Fruit fly (Drosophila melanogaster) whole organism, prepupa: ENCODE measurements around the gene Nmd3.

Experiments
- Blimp-1 ChIP-seq: fragments of 200-800 bp; sonication (Bioruptor generic); optimal IDR thresholded peaks from 3 replicates; lab custom pipeline; 2017; ENCODE audit warnings: missing biosample characterization, missing genetic modification characterization, mild to moderate bottlenecking, moderate library complexity, missing genetic modification reagents
- CG15336 ChIP-seq: fragments of 200-800 bp; sonication (Bioruptor generic); IDR thresholded peaks from 2 replicates; pipeline ENCODE4 v1.3.6; 2022; ENCODE audit warnings: missing biosample characterization, missing genetic modification characterization
- CG1621 ChIP-seq: fragments of 200-800 bp; sonication (Bioruptor generic); optimal IDR thresholded peaks from 3 replicates; lab custom pipeline; 2018; ENCODE audit warnings: missing biosample characterization, mild to moderate bottlenecking, missing genetic modification characterization
- CG16779 ChIP-seq: fragments of 200-800 bp; sonication (Bioruptor generic); optimal IDR thresholded peaks from 3 replicates; lab custom pipeline; 2017; ENCODE audit warnings: missing biosample characterization, mild to moderate bottlenecking, missing genetic modification characterization
- CG3032 ChIP-seq: fragments of 200-800 bp; optimal IDR thresholded peaks from 2 replicates; lab custom pipeline; 2019; ENCODE audit warnings: missing biosample characterization, mild to moderate bottlenecking, missing genetic modification characterization, moderate library complexity
- CG31627 ChIP-seq: fragments of 200-800 bp; sonication (Bioruptor generic); optimal IDR thresholded peaks from 3 replicates; lab custom pipeline; 2016; ENCODE audit warnings: missing biosample characterization, missing genetic modification characterization
- CG34406 ChIP-seq: fragments of 200-800 bp; sonication (Bioruptor generic); optimal IDR thresholded peaks from 3 replicates; lab custom pipeline; 2016; ENCODE audit warnings: missing biosample characterization, missing genetic modification characterization
- CG3919 ChIP-seq: fragments of 200-800 bp; sonication (Bioruptor generic); optimal IDR thresholded peaks from 3 replicates; lab custom pipeline; 2016; ENCODE audit warnings: missing biosample characterization, missing genetic modification characterization
- CG4318 ChIP-seq: fragments of 200-800 bp; sonication (Bioruptor generic); optimal IDR thresholded peaks from 3 replicates; lab custom pipeline; 2017; ENCODE audit warnings: missing biosample characterization, mild to moderate bottlenecking, missing genetic modification characterization
- CG6792 ChIP-seq: fragments of 200-800 bp; sonication (Bioruptor generic); optimal IDR thresholded peaks from 3 replicates; lab custom pipeline; 2016; ENCODE audit warnings: missing biosample characterization, missing genetic modification characterization
- CG7368 ChIP-seq: fragments of 200-800 bp; sonication (Bioruptor generic); optimal IDR thresholded peaks from 3 replicates; lab custom pipeline; 2016; ENCODE audit warnings: missing biosample characterization, missing genetic modification characterization
- CG8119 ChIP-seq: fragments of 200-800 bp; sonication (Bioruptor generic); IDR thresholded peaks from 3 replicates; pipeline ENCODE4 v1.3.6; 2022; ENCODE audit warnings: missing biosample characterization, missing genetic modification characterization
- CG8319 ChIP-seq: fragments of 200-800 bp; sonication (Bioruptor generic); optimal IDR thresholded peaks from 3 replicates; lab custom pipeline; 2016; ENCODE audit warnings: missing biosample characterization, missing genetic modification characterization
- CG9139 ChIP-seq: fragments of 200-800 bp; sonication (Bioruptor generic); optimal IDR thresholded peaks from 3 replicates; lab custom pipeline; 2017; ENCODE audit warnings: missing biosample characterization, mild to moderate bottlenecking, missing genetic modification characterization
- Eip75B ChIP-seq: fragments of 200-800 bp; sonication (Bioruptor generic); optimal IDR thresholded peaks from 3 replicates; lab custom pipeline; 2016; ENCODE audit warnings: missing biosample characterization, missing genetic modification characterization
- Eip78C ChIP-seq: fragments of 200-800 bp; sonication (Bioruptor generic); peaks from one replicate; lab custom pipeline; 2016; ENCODE audit warnings: missing biosample characterization, missing genetic modification characterization
- Eip93F ChIP-seq: fragments of 200-800 bp; sonication (Bioruptor generic); optimal IDR thresholded peaks from 2 replicates; lab custom pipeline; 2016; ENCODE audit warnings: missing biosample characterization, mild to moderate bottlenecking, missing genetic modification characterization
- Ets21C ChIP-seq: fragments of 200-800 bp; sonication (Bioruptor generic); optimal IDR thresholded peaks from 3 replicates; lab custom pipeline; 2016; ENCODE audit warnings: missing biosample characterization, missing genetic modification characterization
- Ets96B ChIP-seq: fragments of 200-800 bp; optimal IDR thresholded peaks from 2 replicates; lab custom pipeline; 2019; ENCODE audit warnings: missing biosample characterization, mild to moderate bottlenecking, missing genetic modification characterization, moderate library complexity
- Gug ChIP-seq: fragments of 200-800 bp; sonication (Bioruptor generic); IDR thresholded peaks from 2 replicates; pipeline ENCODE4 v1.3.6; 2022; ENCODE audit warnings: missing biosample characterization, missing genetic modification characterization
- Hr38 ChIP-seq: sonication (Bioruptor generic); optimal IDR thresholded peaks from 2 replicates; lab custom pipeline; 2016; ENCODE audit warnings: missing biosample characterization, missing genetic modification characterization
- Hr39 ChIP-seq: fragments of 200-800 bp; sonication (Bioruptor generic); optimal IDR thresholded peaks from 2 replicates; lab custom pipeline; 2016; ENCODE audit warnings: missing biosample characterization, missing genetic modification characterization
- Hr4 ChIP-seq: fragments of 200-800 bp; sonication (Bioruptor generic); optimal IDR thresholded peaks from 3 replicates; lab custom pipeline; 2016; ENCODE audit warnings: missing biosample characterization, missing genetic modification characterization
- Sox102F ChIP-seq: fragments of 200-800 bp; sonication (Bioruptor generic); optimal IDR thresholded peaks from 2 replicates; lab custom pipeline; 2016; ENCODE audit warnings: missing biosample characterization, mild to moderate bottlenecking, missing genetic modification characterization
- Sox14 ChIP-seq: fragments of 200-800 bp; sonication (Bioruptor generic); optimal IDR thresholded peaks from 3 replicates; lab custom pipeline; 2016; ENCODE audit warnings: missing biosample characterization, missing genetic modification characterization
- acj6 ChIP-seq: fragments of 200-800 bp; sonication (Bioruptor generic); optimal IDR thresholded peaks from 3 replicates; lab custom pipeline; 2016; ENCODE audit warnings: missing biosample characterization, missing genetic modification characterization
- cyc ChIP-seq: fragments of 200-800 bp; sonication (Bioruptor generic); optimal IDR thresholded peaks from 3 replicates; lab custom pipeline; 2016; ENCODE audit warnings: missing biosample characterization, missing genetic modification characterization
- dac ChIP-seq: fragments of 200-800 bp; sonication (Bioruptor generic); optimal IDR thresholded peaks from 2 replicates; lab custom pipeline; 2017; ENCODE audit warnings: missing biosample characterization, mild to moderate bottlenecking, missing genetic modification characterization
- dsx ChIP-seq: fragments of 200-800 bp; optimal IDR thresholded peaks from 3 replicates; lab custom pipeline; 2019; ENCODE audit warnings: missing biosample characterization, mild to moderate bottlenecking, missing genetic modification characterization, moderate library complexity; ENCODE audit not compliant: poor library complexity, severe bottlenecking
- eg ChIP-seq: fragments of 200-800 bp; sonication (Bioruptor generic); IDR thresholded peaks from 3 replicates; pipeline ENCODE4 v1.3.6; 2022; ENCODE audit warnings: missing biosample characterization, missing genetic modification characterization
- esn ChIP-seq: fragments of 200-800 bp; sonication (Bioruptor generic); optimal IDR thresholded peaks from 2 replicates; lab custom pipeline; 2016; ENCODE audit warnings: missing biosample characterization, mild to moderate bottlenecking, missing genetic modification characterization, moderate library complexity
- fd59A ChIP-seq: fragments of 200-800 bp; sonication (Bioruptor generic); optimal IDR thresholded peaks from 2 replicates; lab custom pipeline; 2017; ENCODE audit warnings: missing biosample characterization, mild to moderate bottlenecking, missing genetic modification characterization, missing genetic modification reagents
- fd85E ChIP-seq: fragments of 200-800 bp; sonication (Bioruptor generic); optimal IDR thresholded peaks from 3 replicates; lab custom pipeline; 2016; ENCODE audit warnings: missing biosample characterization, missing genetic modification characterization
- lz ChIP-seq: fragments of 200-800 bp; sonication (Bioruptor generic); optimal IDR thresholded peaks from 3 replicates; lab custom pipeline; 2016; ENCODE audit warnings: missing biosample characterization, missing genetic modification characterization
- net ChIP-seq: fragments of 200-800 bp; sonication (Bioruptor generic); optimal IDR thresholded peaks from 3 replicates; lab custom pipeline; 2016; ENCODE audit warnings: missing biosample characterization, missing genetic modification characterization
- pdm3 ChIP-seq: fragments of 200-800 bp; sonication (Bioruptor generic); optimal IDR thresholded peaks from 3 replicates; lab custom pipeline; 2016; ENCODE audit warnings: missing biosample characterization, missing genetic modification characterization
- spab ChIP-seq: fragments of 200-800 bp; sonication (Bioruptor generic); optimal IDR thresholded peaks from 2 replicates; lab custom pipeline; 2017; ENCODE audit warnings: missing biosample characterization, mild to moderate bottlenecking, missing genetic modification characterization, missing genetic modification reagents
- ss ChIP-seq, 2 experiments: fragments of 200-800 bp; sonication (Bioruptor generic); optimal IDR thresholded peaks; 2 replicates in 1 of 2; 3 replicates in 1 of 2; lab custom pipeline; 2017 to 2018; ENCODE audit warnings: mild to moderate bottlenecking in 2 of 2, missing biosample characterization in 2 of 2, missing genetic modification characterization in 2 of 2, moderate library complexity in 1 of 2
- svp ChIP-seq: fragments of 200-800 bp; sonication (Bioruptor generic); peaks from one replicate; lab custom pipeline; 2016; ENCODE audit warnings: missing biosample characterization, missing genetic modification characterization
- topi ChIP-seq: fragments of 200-800 bp; sonication (Bioruptor generic); optimal IDR thresholded peaks from 3 replicates; lab custom pipeline; 2016; ENCODE audit warnings: missing biosample characterization, missing genetic modification characterization
- vri ChIP-seq: fragments of 200-800 bp; sonication (Bioruptor generic); optimal IDR thresholded peaks from 3 replicates; lab custom pipeline; 2016; ENCODE audit warnings: missing biosample characterization, mild to moderate bottlenecking, missing genetic modification characterization

Nmd3 gene

dm6 chrX:2184563-2184962 lies at the start of gene Nmd3, which contains the start of gene CG17776:
Nmd3 (minus strand) TSS chrX:2184668.
CG17776 (plus strand) TSS chrX:2184725.
- TF ChIP-seq cyc (GFP tag; lab: Kevin White, UChicago): peak; percentile 32
- no peak for TF ChIP-seq CG4318 (GFP tag; lab: Kevin White, UChicago)
- no peak for TF ChIP-seq CG8319 (GFP tag; lab: Kevin White, UChicago)
- TF ChIP-seq Sox102F (GFP tag; lab: Kevin White, UChicago): no peak
- no peak for TF ChIP-seq CG16779
- TF ChIP-seq CG1621 (tag; lab: Kevin White, UChicago): peak; percentile 81
- TF ChIP-seq Eip93F (GFP tag; lab: Kevin White, UChicago): no peak
- TF ChIP-seq lz (GFP tag; lab: Kevin White, UChicago): no peak
- no peak for TF ChIP-seq Eip78C (GFP tag; lab: Kevin White, UChicago)
- no peak for TF ChIP-seq ss (GFP tag; optimal IDR thresholded peaks at IDR 0.05; lab: Kevin White, UChicago)
- no peak for TF ChIP-seq Hr38
- TF ChIP-seq Gug (GFP tag; lab: Robert Waterston, UW): no peak
- no peak for TF ChIP-seq topi (GFP tag; lab: Kevin White, UChicago)
- no peak for TF ChIP-seq Eip75B (GFP tag; lab: Kevin White, UChicago)
- TF ChIP-seq eg (GFP tag; lab: Robert Waterston, UW): no peak
- no peak for TF ChIP-seq CG7368 (GFP tag; lab: Kevin White, UChicago)
- no peak for TF ChIP-seq net
- no peak for TF ChIP-seq Ets21C (GFP tag; lab: Kevin White, UChicago)
- no peak for TF ChIP-seq fd59A (GFP tag; lab: Kevin White, UChicago)
- no peak for TF ChIP-seq CG15336 (GFP tag; lab: Robert Waterston, UW)
- no peak for TF ChIP-seq Hr4 (GFP tag; lab: Kevin White, UChicago)
- no peak for TF ChIP-seq acj6 (GFP tag; lab: Kevin White, UChicago)
- TF ChIP-seq Sox14 (GFP tag; lab: Kevin White, UChicago): peak; percentile 15
- TF ChIP-seq CG3919 (GFP tag; lab: Kevin White, UChicago): no peak
- TF ChIP-seq Hr39 (GFP tag; lab: Kevin White, UChicago): no peak
- no peak for TF ChIP-seq CG31627 (GFP tag; lab: Kevin White, UChicago)
- peak; percentile 1 for TF ChIP-seq esn
- TF ChIP-seq CG3032 (tag; lab: Kevin White, UChicago): peak; percentile 12
- TF ChIP-seq Ets96B: no peak
- TF ChIP-seq CG34406 (GFP tag; lab: Kevin White, UChicago): no peak
- no peak for TF ChIP-seq CG9139 (GFP tag; lab: Kevin White, UChicago)
- no peak for TF ChIP-seq dac (GFP tag; lab: Kevin White, UChicago)
- no peak for TF ChIP-seq vri (GFP tag; lab: Kevin White, UChicago)
- TF ChIP-seq dsx (GFP tag; lab: Kevin White, UChicago): no peak
- TF ChIP-seq CG8119: no peak
- no peak for TF ChIP-seq fd85E
- TF ChIP-seq Blimp-1 (GFP tag; lab: Kevin White, UChicago): no peak
- peak; percentile 28 for TF ChIP-seq svp
- TF ChIP-seq spab (GFP tag; lab: Kevin White, UChicago): no peak
- TF ChIP-seq pdm3: no peak

- 0 out of 2 replicates have a peak, but pooled peaks have one; percentile 17 for TF ChIP-seq CG15336 (GFP tag; lab: Robert Waterston, UW)
- no peak for TF ChIP-seq CG6792 (GFP tag; lab: Kevin White, UChicago)
- TF ChIP-seq, all 60 proteins: peak for 1
Measured at dm6 chrX:2225138-2225537, 40.7 kb upstream of the Nmd3 start, which contains the start of gene pcx. pcx (plus strand) TSS chrX:2225296.
